Worm (Caenorhabditis elegans): ENCODE data around the gene srt-42.

ce11 chrV:1781922-1782321 is 25.3 kb upstream of the srt-42 start, which contains the start of gene F36H9.5:
- no peak for TF ChIP-seq bed-3 (GFP tag; optimal IDR thresholded peaks at IDR 0.05)
- TF ChIP-seq elt-3 (tag; optimal IDR thresholded peaks at IDR 0.05) = no peak
- TF ChIP-seq nhr-76 (tag; optimal IDR thresholded peaks at IDR 0.05) = no peak

Measured in whole organism, mixed stage, embryonic.